Worm (Caenorhabditis elegans) whole organism, L2 larva: Measurements from ENCODE around the gene glb-16.

Source experiments
- R02D3.7 ChIP-seq: fragments of 150-350 bp; optimal IDR thresholded peaks from 2 replicates; lab custom pipeline; 2014; ENCODE audit warnings: missing biosample characterization, missing genetic modification characterization
- blmp-1 ChIP-seq: sonication (generic microtip); optimal IDR thresholded peaks from 2 replicates; lab custom pipeline; 2017; ENCODE audit warnings: missing genetic modification characterization, mild to moderate bottlenecking, missing compliant biosample characterization, antibody characterized with exemption, moderate library complexity; ENCODE audit not compliant: insufficient read depth
- ceh-82 ChIP-seq: fragments of 150-350 bp; optimal IDR thresholded peaks from 2 replicates; lab custom pipeline; 2014; ENCODE audit warnings: missing biosample characterization, missing genetic modification characterization
- dmd-4 ChIP-seq: sonication (generic microtip); optimal IDR thresholded peaks from 2 replicates; lab custom pipeline; 2017; ENCODE audit warnings: missing biosample characterization, missing genetic modification characterization
- elt-3 ChIP-seq: sonication (generic microtip); optimal IDR thresholded peaks from 2 replicates; lab custom pipeline; 2017; ENCODE audit warnings: missing biosample characterization, missing genetic modification characterization
- lin-13 ChIP-seq: fragments of 150-350 bp; optimal IDR thresholded peaks from 2 replicates; lab custom pipeline; 2014; ENCODE audit warnings: missing biosample characterization, missing genetic modification reagents, missing genetic modification characterization
- nhr-10 ChIP-seq: sonication (generic microtip); optimal IDR thresholded peaks from 2 replicates; lab custom pipeline; 2017; ENCODE audit warnings: missing biosample characterization, missing genetic modification characterization
- nhr-23 ChIP-seq: fragments of 150-350 bp; optimal IDR thresholded peaks from 2 replicates; lab custom pipeline; 2014; ENCODE audit warnings: missing biosample characterization, missing genetic modification reagents, missing genetic modification characterization
- nhr-77 ChIP-seq: fragments of 150-350 bp; optimal IDR thresholded peaks from 2 replicates; lab custom pipeline; 2014; ENCODE audit warnings: missing biosample characterization, missing genetic modification characterization
- sem-4 ChIP-seq: fragments of 150-350 bp; optimal IDR thresholded peaks from 2 replicates; lab custom pipeline; 2014; ENCODE audit warnings: missing biosample characterization, missing genetic modification reagents, missing genetic modification characterization
- unc-55 ChIP-seq: fragments of 150-350 bp; sonication (generic microtip); optimal IDR thresholded peaks from 3 replicates; lab custom pipeline; 2014; ENCODE audit warnings: missing biosample characterization, missing genetic modification reagents, missing genetic modification characterization
- unc-62 ChIP-seq: fragments of 150-350 bp; optimal IDR thresholded peaks from 2 replicates; lab custom pipeline; 2014; ENCODE audit warnings: missing biosample characterization, missing genetic modification reagents, missing genetic modification characterization
- zag-1 ChIP-seq: fragments of 150-350 bp; optimal IDR thresholded peaks from 2 replicates; lab custom pipeline; 2014; ENCODE audit warnings: missing biosample characterization, missing genetic modification characterization
- ztf-11 ChIP-seq: sonication (generic microtip); optimal IDR thresholded peaks from 2 replicates; lab custom pipeline; 2017; ENCODE audit warnings: missing biosample characterization, missing genetic modification characterization

DNA sequence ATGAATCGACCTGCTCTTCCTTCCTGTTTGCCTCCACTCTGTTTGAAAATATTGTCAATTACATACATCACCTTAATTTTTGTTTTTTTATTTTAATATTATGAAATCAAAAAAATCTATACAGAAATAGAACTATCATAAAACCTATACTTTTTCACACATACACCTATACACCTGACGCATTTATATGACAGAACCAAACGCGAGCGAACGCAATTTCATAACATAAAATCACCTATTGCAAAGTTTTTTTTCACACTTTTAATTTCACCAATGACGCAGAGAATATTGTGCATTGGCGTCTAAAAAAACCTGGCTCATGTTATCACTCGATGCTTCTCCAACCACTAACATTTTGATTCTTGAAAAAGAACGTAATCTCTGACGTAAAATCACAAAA is 22.0 kb upstream of the glb-16 start:
- TF ChIP-seq lin-13 (GFP tag; lab: Kevin White, UChicago), result no peak
- no peak for TF ChIP-seq dmd-4 (tag; lab: Kevin White, UChicago)
- TF ChIP-seq elt-3 (tag; lab: Kevin White, UChicago), result no peak
- no peak for TF ChIP-seq ztf-11 (tag; lab: Kevin White, UChicago)
- no peak for TF ChIP-seq zag-1
- no peak for TF ChIP-seq nhr-23 (tag; lab: Kevin White, UChicago)
- TF ChIP-seq nhr-77 (tag; lab: Kevin White, UChicago), result no peak
- no peak for TF ChIP-seq unc-62
- no peak for TF ChIP-seq blmp-1
- TF ChIP-seq ceh-82 (tag; lab: Kevin White, UChicago), result no peak
- TF ChIP-seq nhr-10, result no peak
- no peak for TF ChIP-seq unc-55 (GFP tag; lab: Kevin White, UChicago)
- TF ChIP-seq sem-4, result no peak
- TF ChIP-seq R02D3.7 (tag; lab: Kevin White, UChicago), result no peak
